Worm (Caenorhabditis elegans) whole organism, L4/young adult: ENCODE data around the gene C18D4.4.

Experiments
- W03F9.2 ChIP-seq: fragments of 150-350 bp; optimal IDR thresholded peaks from 2 replicates; lab custom pipeline; 2014; ENCODE audit warnings: missing biosample characterization, missing genetic modification characterization
- dao-5 ChIP-seq: sonication (generic microtip); optimal IDR thresholded peaks from 2 replicates; lab custom pipeline; 2016; ENCODE audit warnings: missing genotype, missing genetic modification characterization, moderate library complexity, missing compliant biosample characterization
- him-1 ChIP-seq: sonication (generic microtip); optimal IDR thresholded peaks from 2 replicates; lab custom pipeline; 2016; ENCODE audit warnings: missing genotype, missing genetic modification reagents, missing genetic modification characterization, missing compliant biosample characterization

The C18D4.4 gene

ce11 chrV:17531410-17531809 is at the start of gene C18D4.4:
Gene C18D4.4 (minus strand): TSS chrV:17531510.
- TF ChIP-seq W03F9.2 (tag; lab: Kevin White, UChicago) (no peak), dao-5 (no peak), him-1 (tag; lab: Kevin White, UChicago) (no peak)

DNA sequence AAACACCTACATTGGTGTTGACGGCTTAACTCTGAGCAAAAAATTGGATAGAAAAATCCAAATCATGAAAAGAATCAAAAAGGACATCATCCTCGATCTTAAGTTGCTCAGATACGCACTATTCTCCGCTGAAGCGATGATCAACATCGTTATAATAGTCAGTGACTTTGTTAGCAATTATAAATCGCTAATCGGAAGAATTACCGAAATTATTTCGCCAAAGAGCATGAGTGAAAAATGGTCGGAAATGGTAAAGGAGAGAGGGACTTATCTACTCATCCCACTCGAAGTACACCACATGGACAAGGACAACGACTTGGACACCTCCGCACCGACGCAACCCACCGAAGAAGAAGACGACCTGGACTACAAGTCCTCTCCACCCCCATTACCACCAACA is 48.7 kb upstream of the C18D4.4 start:
- no peak for TF ChIP-seq W03F9.2 (tag; lab: Kevin White, UChicago)

DNA sequence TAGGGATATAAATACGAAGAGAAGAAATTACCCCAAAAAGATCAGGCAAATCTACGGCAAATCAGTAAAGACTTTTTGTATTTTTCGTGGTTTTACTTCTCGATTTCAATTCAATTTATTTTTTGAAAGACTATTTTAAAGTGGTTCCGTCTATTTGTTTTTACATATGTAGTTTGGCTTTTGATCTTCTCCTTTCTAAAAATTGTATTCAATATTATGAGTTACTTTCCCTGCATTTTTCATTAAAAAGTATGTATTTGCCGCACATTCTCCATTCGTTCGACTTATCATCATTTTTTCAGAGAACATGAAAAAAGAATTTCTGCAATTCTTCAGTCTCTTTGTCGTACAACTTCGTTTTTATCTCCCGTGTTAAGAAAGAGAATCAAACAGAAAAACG is 35.5 kb upstream of the C18D4.4 start, which contains the start of gene C38D9.2:
Gene C38D9.2, plus strand, starts transcription at position 301 of the 400 bp plus-strand sequence.
- TF ChIP-seq W03F9.2 (tag; lab: Kevin White, UChicago) = no peak
- TF ChIP-seq dao-5 = no peak
- TF ChIP-seq him-1 (tag; lab: Kevin White, UChicago) = no peak

- TF ChIP-seq W03F9.2 (tag; lab: Kevin White, UChicago) (no peak), dao-5 (no peak), him-1 (tag; lab: Kevin White, UChicago) (no peak)
Measured at ce11 chrV:17565903-17566302, 34.6 kb upstream of the C18D4.4 start, which contains the start of gene fbxa-171. Gene fbxa-171 (minus strand): TSS chrV:17566003.

- TF ChIP-seq W03F9.2 (tag; lab: Kevin White, UChicago) = no peak
- no peak for TF ChIP-seq him-1 (tag; lab: Kevin White, UChicago)
- TF ChIP-seq dao-5 = no peak
Measured at ce11 chrV:17558946-17559345, 27.6 kb upstream of the C18D4.4 start, which contains the start of gene fbxa-172. Gene fbxa-172 (plus strand): TSS chrV:17559246.

ce11 chrV:17558377-17558776 is 27.1 kb upstream of the C18D4.4 start, which contains the start of gene fbxa-174:
Gene fbxa-174 (minus strand): TSS chrV:17558477.
- TF ChIP-seq W03F9.2 (tag; lab: Kevin White, UChicago) (no peak), dao-5 (no peak), him-1 (tag; lab: Kevin White, UChicago) (no peak)

DNA sequence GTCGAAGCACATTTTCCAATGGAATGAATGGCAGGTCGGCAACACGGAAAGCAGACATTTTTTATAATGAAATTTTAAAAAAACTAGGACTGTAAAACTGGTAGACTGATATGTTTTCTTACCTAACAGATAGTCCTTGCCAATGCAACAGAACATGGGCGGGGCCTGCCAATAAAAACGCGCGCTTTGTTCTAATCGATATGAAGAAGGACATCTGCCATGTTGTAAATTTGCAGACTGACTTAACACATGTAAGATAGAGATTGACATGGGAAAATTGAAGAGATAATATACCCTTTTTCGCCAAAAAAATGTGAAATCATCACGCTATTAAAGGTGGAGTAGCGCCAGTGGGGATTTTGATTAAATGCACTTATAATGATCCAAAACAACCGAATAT is 21.4 kb upstream of the C18D4.4 start, which contains the start of gene C38D9.8:
Gene C38D9.8, minus strand, starts transcription at position 101 of the 400 bp plus-strand sequence.
- TF ChIP-seq dao-5 = no peak
- TF ChIP-seq him-1 (tag; lab: Kevin White, UChicago) = no peak
- TF ChIP-seq W03F9.2 (tag; lab: Kevin White, UChicago) = no peak

- TF ChIP-seq him-1 (tag; lab: Kevin White, UChicago) = no peak
- TF ChIP-seq W03F9.2 (tag; lab: Kevin White, UChicago) = no peak
- TF ChIP-seq dao-5 = no peak
Measured at ce11 chrV:17551396-17551795, 20.1 kb upstream of the C18D4.4 start.

DNA sequence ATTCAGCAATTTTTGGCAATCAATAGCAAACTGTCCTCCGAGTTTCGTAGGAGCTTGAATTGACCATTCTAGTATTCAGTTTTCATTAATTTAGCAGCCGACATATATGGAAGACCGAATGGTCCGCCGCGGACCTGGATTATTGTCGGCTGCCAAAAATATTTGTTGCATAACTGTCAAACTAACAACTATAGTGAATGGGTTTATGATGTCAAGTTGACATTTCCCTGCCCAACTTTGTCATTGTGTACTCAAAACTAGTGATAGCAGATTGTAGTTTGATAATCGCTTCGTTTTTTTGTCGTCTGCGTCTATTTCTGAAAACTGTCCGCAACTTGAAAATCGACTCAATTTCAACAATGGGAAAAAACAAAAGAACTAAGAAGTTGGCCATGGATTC is 18.1 kb upstream of the C18D4.4 start, which contains the start of gene fbxa-176:
Gene fbxa-176, plus strand, starts transcription at position 314 of the 400 bp plus-strand sequence.
- TF ChIP-seq him-1 (tag; lab: Kevin White, UChicago) (no peak), dao-5 (no peak), W03F9.2 (tag; lab: Kevin White, UChicago) (no peak)

DNA sequence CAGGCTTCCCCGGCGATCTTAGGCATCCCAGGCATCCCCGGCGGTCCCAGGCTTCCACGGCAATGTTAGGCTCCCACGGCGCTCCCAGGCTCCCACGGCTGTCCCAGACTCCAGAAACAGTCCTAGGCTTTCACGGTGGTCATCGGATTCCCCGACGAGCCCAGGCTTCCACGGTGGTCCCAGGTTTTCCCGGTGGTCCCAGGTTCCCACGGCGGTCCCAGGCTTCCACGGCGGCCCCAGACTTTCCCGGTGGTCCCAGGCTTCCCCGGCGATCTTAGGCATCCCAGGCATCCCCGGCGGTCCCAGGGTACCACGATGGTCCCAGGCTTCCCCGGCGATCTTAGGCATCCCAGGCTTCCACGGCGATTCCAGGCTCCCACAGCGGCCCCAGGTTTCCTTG is 17.3 kb upstream of the C18D4.4 start:
- no peak for TF ChIP-seq dao-5
- TF ChIP-seq W03F9.2 (tag; lab: Kevin White, UChicago) = no peak
- no peak for TF ChIP-seq him-1 (tag; lab: Kevin White, UChicago)

ce11 chrV:17546931-17547330 is 15.6 kb upstream of the C18D4.4 start:
- no peak for TF ChIP-seq W03F9.2 (tag; lab: Kevin White, UChicago)
- no peak for TF ChIP-seq dao-5
- TF ChIP-seq him-1 (tag; lab: Kevin White, UChicago) = no peak

- TF ChIP-seq W03F9.2 (tag; lab: Kevin White, UChicago) = no peak
- no peak for TF ChIP-seq him-1 (tag; lab: Kevin White, UChicago)
- TF ChIP-seq dao-5 = no peak
Measured at ce11 chrV:17542304-17542703, 11.0 kb upstream of the C18D4.4 start.

DNA sequence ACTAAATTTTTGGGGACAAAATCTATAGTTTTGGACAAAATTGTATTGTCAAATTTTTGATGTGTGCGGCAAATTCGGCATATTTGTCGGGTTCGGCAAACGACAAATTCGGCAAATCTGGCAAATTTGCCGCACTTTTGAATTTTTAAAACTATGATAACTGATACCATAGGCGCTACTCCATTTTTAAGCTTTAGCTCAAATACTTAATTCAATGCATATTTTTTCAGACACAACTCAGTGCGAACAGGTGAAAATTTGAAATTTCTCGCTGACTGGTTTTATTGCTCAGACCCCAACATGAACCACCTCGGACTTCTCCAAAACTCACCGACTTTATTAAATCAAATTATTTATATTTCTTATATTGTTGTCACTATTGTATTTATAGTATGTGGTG is 9.0 kb upstream of the C18D4.4 start, which contains the start of gene srz-25:
Gene srz-25, plus strand, starts transcription at position 301 of the 400 bp plus-strand sequence.
- TF ChIP-seq W03F9.2 (tag; lab: Kevin White, UChicago) (no peak), him-1 (tag; lab: Kevin White, UChicago) (no peak), dao-5 (no peak)

ce11 chrV:17539289-17539688 is 8.0 kb upstream of the C18D4.4 start:
- TF ChIP-seq dao-5 (no peak), him-1 (tag; lab: Kevin White, UChicago) (no peak), W03F9.2 (tag; lab: Kevin White, UChicago) (no peak)

DNA sequence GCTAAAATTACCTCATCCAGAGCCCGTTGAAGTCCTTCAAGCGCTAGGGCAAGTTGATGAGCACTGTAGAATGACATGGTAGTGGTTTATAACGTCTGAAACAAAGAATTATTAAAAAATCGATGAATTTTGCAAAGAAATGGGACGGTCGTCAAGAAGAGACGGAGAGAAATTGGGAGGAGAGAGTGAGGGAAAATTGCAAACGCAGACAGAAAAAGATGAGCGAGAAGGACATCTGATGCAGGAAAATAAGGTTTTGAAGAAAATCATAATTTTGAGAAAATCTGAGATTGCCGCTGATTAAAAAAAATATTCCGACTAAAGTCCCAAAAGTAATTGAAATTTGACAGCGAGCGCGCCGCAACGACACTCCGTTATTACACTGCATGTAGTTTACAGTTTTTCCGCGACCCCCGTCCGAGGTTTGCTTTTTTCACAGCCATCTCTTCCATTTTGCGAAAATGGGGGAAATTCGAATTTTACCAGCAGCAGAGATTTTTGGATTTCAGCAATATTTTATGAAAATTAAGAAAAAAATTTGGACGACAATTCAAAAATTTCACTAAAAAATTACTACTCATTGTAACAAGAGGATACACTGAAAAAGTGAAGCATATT is 7.1 kb upstream of the C18D4.4 start, which contains the start of gene C18D4.6:
Gene C18D4.6, minus strand, starts transcription at position 97 of the 618 bp plus-strand sequence.
- TF ChIP-seq W03F9.2 (tag; lab: Kevin White, UChicago) (no peak), him-1 (tag; lab: Kevin White, UChicago) (no peak), dao-5 (no peak)
